Fruit fly (Drosophila melanogaster) whole organism, embryonic: ENCODE results near the gene CG5810.
A peak's percentile ranks its signal among the peaks of the same experiment; 100 is the strongest.

Source experiments
- Asciz ChIP-seq: fragments of 200-800 bp; sonication (Bioruptor generic); optimal IDR thresholded peaks from 2 replicates; lab custom pipeline; 2017; ENCODE audit warnings: missing biosample characterization, mild to moderate bottlenecking, missing genetic modification characterization, missing genetic modification reagents
- B-H2 ChIP-seq: fragments of 200-800 bp; sonication (Bioruptor generic); optimal IDR thresholded peaks from 2 replicates; lab custom pipeline; 2018; ENCODE audit warnings: missing biosample characterization, mild to moderate bottlenecking, missing genetic modification characterization
- C15 ChIP-seq: fragments of 200-800 bp; sonication (Bioruptor generic); IDR thresholded peaks from 3 replicates; pipeline ENCODE4 v1.3.6; 2022; ENCODE audit warnings: missing biosample characterization, missing genetic modification characterization
- CG11695 ChIP-seq: fragments of 200-800 bp; sonication (Bioruptor generic); IDR thresholded peaks from 3 replicates; pipeline ENCODE4 v1.3.6; 2022; ENCODE audit warnings: missing biosample characterization, missing genetic modification characterization
- CG1233 ChIP-seq: fragments of 200-800 bp; sonication (Bioruptor generic); optimal IDR thresholded peaks from 4 replicates; lab custom pipeline; 2018; ENCODE audit warnings: missing biosample characterization, mild to moderate bottlenecking, missing genetic modification characterization
- CG15073 ChIP-seq: fragments of 200-800 bp; sonication (Bioruptor generic); optimal IDR thresholded peaks from 2 replicates; lab custom pipeline; 2016; ENCODE audit warnings: missing biosample characterization, missing genetic modification characterization
- CG17568 ChIP-seq: fragments of 200-800 bp; sonication (Bioruptor generic); optimal IDR thresholded peaks from 2 replicates; lab custom pipeline; 2018; ENCODE audit warnings: missing biosample characterization, mild to moderate bottlenecking, missing genetic modification characterization, moderate library complexity
- CG1792 ChIP-seq: fragments of 200-800 bp; sonication (Bioruptor generic); optimal IDR thresholded peaks from 2 replicates; lab custom pipeline; 2016; ENCODE audit warnings: missing biosample characterization, missing genetic modification characterization
- CG18262 ChIP-seq: fragments of 200-800 bp; optimal IDR thresholded peaks from 3 replicates; lab custom pipeline; 2019; ENCODE audit warnings: missing biosample characterization, mild to moderate bottlenecking, missing genetic modification characterization, moderate library complexity
- CG18599 ChIP-seq: fragments of 200-800 bp; sonication (Bioruptor generic); optimal IDR thresholded peaks from 3 replicates; lab custom pipeline; 2017; ENCODE audit warnings: missing biosample characterization, missing genetic modification characterization, mild to moderate bottlenecking, moderate library complexity, missing genetic modification reagents
- CG2120 ChIP-seq: fragments of 200-800 bp; sonication (Bioruptor generic); optimal IDR thresholded peaks from 3 replicates; lab custom pipeline; 2016; ENCODE audit warnings: missing biosample characterization, missing genetic modification characterization
- CG2889 ChIP-seq: fragments of 200-800 bp; sonication (Bioruptor generic); IDR thresholded peaks from 3 replicates; pipeline ENCODE4 v1.3.6; 2022; ENCODE audit warnings: missing biosample characterization, missing genetic modification characterization
- CG32767 ChIP-seq: fragments of 200-800 bp; sonication (Bioruptor generic); IDR thresholded peaks from 2 replicates; pipeline ENCODE4 v1.3.6; 2022; ENCODE audit warnings: missing biosample characterization, missing genetic modification characterization
- CG33557 ChIP-seq: fragments of 200-800 bp; sonication (Bioruptor generic); optimal IDR thresholded peaks from 2 replicates; lab custom pipeline; 2019; ENCODE audit warnings: missing biosample characterization, mild to moderate bottlenecking, missing genetic modification characterization, moderate library complexity
- CG3407 ChIP-seq: fragments of 200-800 bp; sonication (Bioruptor generic); optimal IDR thresholded peaks from 2 replicates; lab custom pipeline; 2018; ENCODE audit warnings: missing biosample characterization, mild to moderate bottlenecking, missing genetic modification characterization
- CG34224 ChIP-seq: fragments of 200-800 bp; sonication (Bioruptor generic); IDR thresholded peaks from 3 replicates; pipeline ENCODE4 v1.3.6; 2022; ENCODE audit warnings: missing biosample characterization, missing genetic modification characterization; ENCODE audit not compliant: partially characterized antibody
- CG34376 ChIP-seq: fragments of 200-800 bp; sonication (Bioruptor generic); optimal IDR thresholded peaks from 2 replicates; lab custom pipeline; 2018; ENCODE audit warnings: missing biosample characterization, mild to moderate bottlenecking, missing genetic modification characterization
- CG4282 ChIP-seq: fragments of 200-800 bp; sonication (Bioruptor generic); optimal IDR thresholded peaks from 2 replicates; lab custom pipeline; 2016; ENCODE audit warnings: missing biosample characterization, missing genetic modification characterization
- CG6683 ChIP-seq: fragments of 200-800 bp; sonication (Bioruptor generic); optimal IDR thresholded peaks from 2 replicates; lab custom pipeline; 2017; ENCODE audit warnings: missing biosample characterization, mild to moderate bottlenecking, missing genetic modification characterization, missing genetic modification reagents
- CG8281 ChIP-seq: fragments of 200-800 bp; sonication (Bioruptor generic); optimal IDR thresholded peaks from 2 replicates; lab custom pipeline; 2018; ENCODE audit warnings: missing biosample characterization, mild to moderate bottlenecking, missing genetic modification characterization, moderate library complexity
- Dip2 ChIP-seq: fragments of 200-800 bp; sonication (Bioruptor generic); IDR thresholded peaks from 2 replicates; pipeline ENCODE4 v1.3.6; 2022; ENCODE audit warnings: missing biosample characterization, missing genetic modification characterization
- HHEX ChIP-seq: fragments of 200-800 bp; sonication (Bioruptor generic); optimal IDR thresholded peaks from 3 replicates; lab custom pipeline; 2017; ENCODE audit warnings: missing biosample characterization, mild to moderate bottlenecking, missing genetic modification characterization, missing genetic modification reagents
- Lhr ChIP-seq: fragments of 200-800 bp; sonication (Bioruptor generic); optimal IDR thresholded peaks from 3 replicates; lab custom pipeline; 2017; ENCODE audit warnings: mild to moderate bottlenecking, missing biosample characterization, missing genetic modification reagents, missing genetic modification characterization
- Max ChIP-seq: fragments of 200-800 bp; sonication (Bioruptor generic); optimal IDR thresholded peaks from 2 replicates; lab custom pipeline; 2016; ENCODE audit warnings: missing biosample characterization, mild to moderate bottlenecking, missing genetic modification characterization
- Ptx1 ChIP-seq: fragments of 200-800 bp; sonication (Bioruptor generic); IDR thresholded peaks from 2 replicates; pipeline ENCODE4 v1.3.6; 2022; ENCODE audit warnings: missing biosample characterization, missing genetic modification characterization
- Rfx ChIP-seq: fragments of 200-800 bp; sonication (Bioruptor generic); IDR thresholded peaks from 2 replicates; pipeline ENCODE4 v1.3.6; 2022; ENCODE audit warnings: missing biosample characterization, missing genetic modification characterization
- Sry-δ ChIP-seq: fragments of 200-800 bp; sonication (Bioruptor generic); optimal IDR thresholded peaks from 2 replicates; lab custom pipeline; 2016; ENCODE audit warnings: missing biosample characterization, missing genetic modification characterization
- Stat92E ChIP-seq, 3 experiments: fragments of >200 bp in 2 of 3; fragments of 200-800 bp in 1 of 3; sonication (Bioruptor generic) in 1 of 3; optimal IDR thresholded peaks; 2 replicates each; lab custom pipeline; 2017 to 2019; ENCODE audit warnings: missing biosample characterization in 3 of 3, missing genetic modification characterization in 3 of 3, mild to moderate bottlenecking in 1 of 3, moderate library complexity in 1 of 3
- abd-A ChIP-seq: fragments of 200-800 bp; sonication (Bioruptor generic); optimal IDR thresholded peaks from 3 replicates; lab custom pipeline; 2019; ENCODE audit warnings: missing biosample characterization, mild to moderate bottlenecking, missing genetic modification characterization, moderate library complexity
- az2 ChIP-seq: fragments of 200-800 bp; sonication (Bioruptor generic); optimal IDR thresholded peaks from 3 replicates; lab custom pipeline; 2016; ENCODE audit warnings: missing biosample characterization, missing genetic modification characterization
- bab2 ChIP-seq: fragments of 200-800 bp; sonication (Bioruptor generic); optimal IDR thresholded peaks from 2 replicates; lab custom pipeline; 2016; ENCODE audit warnings: missing biosample characterization, missing genetic modification characterization
- bigmax ChIP-seq: fragments of 200-800 bp; sonication (Bioruptor generic); optimal IDR thresholded peaks from 2 replicates; lab custom pipeline; 2018; ENCODE audit warnings: missing biosample characterization, mild to moderate bottlenecking, missing genetic modification characterization
- croc ChIP-seq: fragments of 200-800 bp; sonication (Bioruptor generic); conservative IDR thresholded peaks from 3 replicates; pipeline ENCODE4 v1.3.6; 2022; ENCODE audit warnings: missing biosample characterization, missing genetic modification characterization
- crol ChIP-seq: fragments of 200-800 bp; sonication (Bioruptor generic); IDR thresholded peaks from 2 replicates; pipeline ENCODE4 v1.3.6; 2022; ENCODE audit warnings: missing biosample characterization, missing genetic modification characterization
- ewg ChIP-seq: fragments of 200-800 bp; sonication (Bioruptor generic); optimal IDR thresholded peaks from 3 replicates; lab custom pipeline; 2017; ENCODE audit warnings: mild to moderate bottlenecking, missing biosample characterization, missing genetic modification reagents, missing genetic modification characterization
- exex ChIP-seq: fragments of 200-800 bp; sonication (Bioruptor generic); optimal IDR thresholded peaks from 4 replicates; lab custom pipeline; 2018; ENCODE audit warnings: missing biosample characterization, mild to moderate bottlenecking, missing genetic modification characterization, moderate library complexity
- fd3F ChIP-seq: fragments of 200-800 bp; sonication (Bioruptor generic); optimal IDR thresholded peaks from 2 replicates; lab custom pipeline; 2018; ENCODE audit warnings: missing biosample characterization, mild to moderate bottlenecking, missing genetic modification characterization, moderate library complexity
- jing ChIP-seq: fragments of 200-800 bp; sonication (Bioruptor generic); optimal IDR thresholded peaks from 2 replicates; lab custom pipeline; 2018; ENCODE audit warnings: missing biosample characterization, mild to moderate bottlenecking, missing genetic modification characterization
- luna ChIP-seq: fragments of 200-800 bp; sonication (Bioruptor generic); optimal IDR thresholded peaks from 2 replicates; lab custom pipeline; 2016; ENCODE audit warnings: missing biosample characterization, missing genetic modification characterization
- maf-S ChIP-seq: fragments of 200-800 bp; sonication (Bioruptor generic); optimal IDR thresholded peaks from 2 replicates; lab custom pipeline; 2016; ENCODE audit warnings: missing biosample characterization, missing genetic modification characterization
- oc ChIP-seq: fragments of 200-800 bp; sonication (Bioruptor generic); optimal IDR thresholded peaks from 2 replicates; lab custom pipeline; 2018; ENCODE audit warnings: missing biosample characterization, mild to moderate bottlenecking, missing genetic modification characterization, moderate library complexity
- onecut ChIP-seq: fragments of 200-800 bp; sonication (Bioruptor generic); IDR thresholded peaks from 2 replicates; pipeline ENCODE4 v1.3.6; 2022; ENCODE audit warnings: missing biosample characterization, missing genetic modification characterization
- pnt ChIP-seq: fragments of 200-800 bp; sonication (Bioruptor generic); optimal IDR thresholded peaks from 3 replicates; lab custom pipeline; 2016; ENCODE audit warnings: missing biosample characterization, missing genetic modification characterization
- psq ChIP-seq: fragments of 200-800 bp; sonication (Bioruptor generic); optimal IDR thresholded peaks from 2 replicates; lab custom pipeline; 2017; ENCODE audit warnings: missing biosample characterization, missing genetic modification characterization
- schlank ChIP-seq: fragments of 200-800 bp; sonication (Bioruptor generic); optimal IDR thresholded peaks from 2 replicates; lab custom pipeline; 2018; ENCODE audit warnings: missing biosample characterization, mild to moderate bottlenecking, missing genetic modification characterization
- sqz ChIP-seq: fragments of 200-800 bp; sonication (Bioruptor generic); optimal IDR thresholded peaks from 3 replicates; lab custom pipeline; 2018; ENCODE audit warnings: missing biosample characterization, mild to moderate bottlenecking, missing genetic modification characterization
- tx ChIP-seq: fragments of 200-800 bp; sonication (Bioruptor generic); optimal IDR thresholded peaks from 2 replicates; lab custom pipeline; 2016; ENCODE audit warnings: missing biosample characterization, missing genetic modification characterization
- unc-4 ChIP-seq: fragments of 200-800 bp; sonication (Bioruptor generic); IDR thresholded peaks from 2 replicates; pipeline ENCODE4 v1.3.6; 2022; ENCODE audit warnings: missing biosample characterization, missing genetic modification characterization; ENCODE audit not compliant: partially characterized antibody
- wdn ChIP-seq: fragments of 200-800 bp; sonication (Bioruptor generic); IDR thresholded peaks from 2 replicates; pipeline ENCODE4 v1.3.6; 2022; ENCODE audit warnings: missing biosample characterization, missing genetic modification characterization
- zf30C ChIP-seq: fragments of 200-800 bp; sonication (Bioruptor generic); optimal IDR thresholded peaks from 3 replicates; lab custom pipeline; 2018; ENCODE audit warnings: missing biosample characterization, mild to moderate bottlenecking, missing genetic modification characterization

CG5810 gene

dm6 chr3R:21138220-21138754 is 25.3 kb upstream of the CG5810 start, which contains the start of gene meigo (continued):
- TF ChIP-seq tx (GFP tag; lab: Kevin White, UChicago) (peak; percentile 50), oc (no peak), CG11695 (no peak), CG33557 (peak; percentile 48), Dip2 (GFP tag; lab: Robert Waterston, UW) (no peak), zf30C (GFP tag; lab: Kevin White, UChicago) (no peak), wdn (GFP tag; lab: Robert Waterston, UW) (no peak), Sry-δ (peak; percentile 59), fd3F (peak; percentile 54), schlank (tag; lab: Kevin White, UChicago) (peak; percentile 17), bab2 (peak; percentile 33), CG1233 (GFP tag; lab: Kevin White, UChicago) (peak; percentile 47), psq (no peak), CG8281 (tag; lab: Kevin White, UChicago) (peak; percentile 30), CG34224 (GFP tag; lab: Robert Waterston, UW) (no peak), CG2120 (GFP tag; lab: Kevin White, UChicago) (peak; percentile 87), Stat92E (GFP tag; optimal IDR thresholded peaks at IDR 0.05; lab: Kevin White, UChicago) (peak in 1 of 3 experiments; percentile 63), CG6683 (peak; percentile 9), Asciz (GFP tag; lab: Kevin White, UChicago) (no peak), CG1792 (peak; percentile 31), B-H2 (GFP tag; lab: Kevin White, UChicago) (peak; percentile 80), HHEX (GFP tag; lab: Kevin White, UChicago) (no peak), CG18262 (tag; lab: Kevin White, UChicago) (peak; percentile 74), CG32767 (no peak), pnt (GFP tag; lab: Kevin White, UChicago) (peak; percentile 8), abd-A (tag; lab: Kevin White, UChicago) (no peak), Max (peak; percentile 70), crol (GFP tag; lab: Robert Waterston, UW) (no peak), onecut (GFP tag; lab: Robert Waterston, UW) (peak; percentile 9; the same call in 1 of the 2 replicates), exex (tag; lab: Kevin White, UChicago) (no peak), sqz (GFP tag; lab: Kevin White, UChicago) (no peak), Rfx (GFP tag; lab: Robert Waterston, UW) (peak; percentile 81), ewg (no peak), C15 (GFP tag; lab: Robert Waterston, UW) (0 out of 3 replicates have a peak, but pooled peaks have one; percentile 13), luna (GFP tag; lab: Kevin White, UChicago) (no peak), CG3407 (GFP tag; lab: Kevin White, UChicago) (no peak), Ptx1 (GFP tag; lab: Robert Waterston, UW) (peak; percentile 77), maf-S (GFP tag; lab: Kevin White, UChicago) (peak; percentile 43), croc (GFP tag; lab: Robert Waterston, UW) (no peak; the same call in 2 of the 3 replicates), CG15073 (GFP tag; lab: Kevin White, UChicago) (no peak), CG34376 (GFP tag; lab: Kevin White, UChicago) (peak; percentile 48), unc-4 (GFP tag; lab: Robert Waterston, UW) (no peak), az2 (GFP tag; lab: Kevin White, UChicago) (peak; percentile 33), bigmax (GFP tag; lab: Kevin White, UChicago) (no peak), Lhr (GFP tag; lab: Kevin White, UChicago) (peak; percentile 46), CG4282 (GFP tag; lab: Kevin White, UChicago) (no peak), CG18599 (GFP tag; lab: Kevin White, UChicago) (no peak), jing (GFP tag; lab: Kevin White, UChicago) (no peak), CG17568 (GFP tag; lab: Kevin White, UChicago) (no peak), CG2889 (GFP tag; lab: Robert Waterston, UW) (no peak)
